Worm (Caenorhabditis elegans) whole organism, L3 larva: Measurements from ENCODE around the gene pho-9.

Source experiments
- R02D3.7 ChIP-seq: fragments of 150-350 bp; optimal IDR thresholded peaks from 2 replicates; lab custom pipeline; 2014; ENCODE audit warnings: missing biosample characterization, missing genetic modification characterization
- aly-2 ChIP-seq: fragments of 150-350 bp; optimal IDR thresholded peaks from 2 replicates; lab custom pipeline; 2014; ENCODE audit warnings: missing biosample characterization, missing genetic modification characterization
- daf-12 ChIP-seq: fragments of 150-350 bp; optimal IDR thresholded peaks from 2 replicates; lab custom pipeline; 2014; ENCODE audit warnings: missing biosample characterization, missing genetic modification reagents, missing genetic modification characterization
- lin-39 ChIP-seq: fragments of 150-350 bp; optimal IDR thresholded peaks from 2 replicates; lab custom pipeline; 2018; ENCODE audit warnings: missing biosample characterization, missing genetic modification reagents, missing genetic modification characterization
- nhr-12 ChIP-seq: fragments of 150-350 bp; optimal IDR thresholded peaks from 2 replicates; lab custom pipeline; 2014; ENCODE audit warnings: missing biosample characterization, missing genetic modification characterization
- nhr-25 ChIP-seq: sonication (generic microtip); optimal IDR thresholded peaks from 2 replicates; lab custom pipeline; 2017; ENCODE audit warnings: missing biosample characterization, missing genetic modification characterization
- snpc-4 ChIP-seq: fragments of 150-350 bp; optimal IDR thresholded peaks from 2 replicates; lab custom pipeline; 2014; ENCODE audit warnings: missing biosample characterization, missing genetic modification characterization
- unc-39 ChIP-seq: sonication (generic microtip); optimal IDR thresholded peaks from 4 replicates; lab custom pipeline; 2017; ENCODE audit warnings: missing biosample characterization, missing genetic modification characterization
- unc-62 ChIP-seq: fragments of 150-350 bp; sonication (generic microtip); optimal IDR thresholded peaks from 4 replicates; lab custom pipeline; 2014; ENCODE audit warnings: missing biosample characterization, missing genetic modification reagents, missing genetic modification characterization
- ztf-11 ChIP-seq: fragments of 150-350 bp; optimal IDR thresholded peaks from 2 replicates; lab custom pipeline; 2014; ENCODE audit warnings: missing biosample characterization, missing genetic modification characterization
- ztf-4 ChIP-seq: fragments of 150-350 bp; optimal IDR thresholded peaks from 2 replicates; lab custom pipeline; 2014; ENCODE audit warnings: missing biosample characterization, missing genetic modification characterization

ce11 chrIII:2770752-2771151 lies 10.1 kb upstream of the pho-9 start:
- TF ChIP-seq nhr-12 (tag; lab: Kevin White, UChicago) (no peak), nhr-25 (tag; lab: Kevin White, UChicago) (no peak), ztf-4 (no peak), unc-39 (tag; lab: Kevin White, UChicago) (no peak), daf-12 (tag; lab: Kevin White, UChicago) (no peak), R02D3.7 (tag; lab: Kevin White, UChicago) (no peak), snpc-4 (tag; lab: Kevin White, UChicago) (no peak), unc-62 (GFP tag; lab: Kevin White, UChicago) (no peak), aly-2 (tag; lab: Kevin White, UChicago) (no peak), ztf-11 (tag; lab: Kevin White, UChicago) (no peak), lin-39 (tag; lab: Kevin White, UChicago) (no peak)
